ENCODE assay signal across 2 fruit fly cellular contexts in genomic region chr3L:17208601-17209000, dm6.
TF ChIP-seq lines count a peak whose summit lies in the region.

No protein-coding gene starts in this region.

- TF ChIP-seq CTCF in S2 (optimal IDR thresholded peaks at IDR 0.05; lab: Kevin White, UChicago): peak; percentile 62 to 71
- TF ChIP-seq CTCF in whole organism, embryonic (GFP tag; optimal IDR thresholded peaks at IDR 0.05; lab: Kevin White, UChicago): peak; percentile 69

TF ChIP-seq in whole organism, embryonic, 481 proteins besides CTCF, POLR2A, EP300 and RAD21:
- TF ChIP-seq hkb (optimal IDR thresholded peaks at IDR 0.05; lab: Kevin White, UChicago) (no peak), hkb (GFP tag; IDR thresholded peaks at IDR 0.05; lab: Robert Waterston, UW) (no peak), CG12155 (GFP tag; optimal IDR thresholded peaks at IDR 0.05; lab: Kevin White, UChicago) (no peak), Awh (GFP tag; IDR thresholded peaks at IDR 0.05; lab: Robert Waterston, UW) (no peak), CG10267 (tag; optimal IDR thresholded peaks at IDR 0.05; lab: Kevin White, UChicago) (no peak), gcm (GFP tag; optimal IDR thresholded peaks at IDR 0.05; lab: Kevin White, UChicago) (no peak), CG1602 (GFP tag; optimal IDR thresholded peaks at IDR 0.05; lab: Kevin White, UChicago) (no peak)
TF ChIP-seq in whole organism, embryonic: peak in this region for 0.
